Fruit fly (Drosophila melanogaster) Kc167 (cell line): ENCODE measurements around the gene EMC2A.

Experiments used
- Myc ChIP-seq: fragments of >200 bp; optimal IDR thresholded peaks from 2 replicates; lab custom pipeline; 2017; ENCODE audit warnings: missing external identifiers
- h ChIP-seq: fragments of >200 bp; optimal IDR thresholded peaks from 3 replicates; lab custom pipeline; 2018; ENCODE audit warnings: missing external identifiers
- psq ChIP-seq: fragments of >200 bp; optimal IDR thresholded peaks from 2 replicates; lab custom pipeline; 2017; ENCODE audit warnings: missing external identifiers

dm6 chr3R:16954423-16954822 lies 41.4 kb downstream of the EMC2A start:
- TF ChIP-seq Myc (lab: Kevin White, UChicago) (no peak), h (lab: Kevin White, UChicago) (no peak), psq (lab: Kevin White, UChicago) (no peak)
